Fruit fly (Drosophila melanogaster) whole organism, pupa: ENCODE results near the gene CG16959.

Experiments
- CG12605 ChIP-seq: fragments of 200-800 bp; sonication (Bioruptor generic); IDR thresholded peaks from 2 replicates; pipeline ENCODE4 v1.3.6; 2022; ENCODE audit warnings: missing biosample characterization, missing genetic modification characterization
- CG13204 ChIP-seq: fragments of 200-800 bp; sonication (Bioruptor generic); optimal IDR thresholded peaks from 2 replicates; lab custom pipeline; 2018; ENCODE audit warnings: missing biosample characterization, mild to moderate bottlenecking, missing genetic modification characterization, moderate library complexity
- CG14655 ChIP-seq: fragments of 200-800 bp; sonication (Bioruptor generic); optimal IDR thresholded peaks from 3 replicates; lab custom pipeline; 2017; ENCODE audit warnings: mild to moderate bottlenecking, missing biosample characterization, missing genetic modification reagents, missing genetic modification characterization
- CG15710 ChIP-seq: fragments of 200-800 bp; sonication (Bioruptor generic); optimal IDR thresholded peaks from 2 replicates; lab custom pipeline; 2018; ENCODE audit warnings: missing biosample characterization, mild to moderate bottlenecking, missing genetic modification characterization, moderate library complexity
- CG17806 ChIP-seq: fragments of 200-800 bp; sonication (Bioruptor generic); optimal IDR thresholded peaks from 2 replicates; lab custom pipeline; 2018; ENCODE audit warnings: missing biosample characterization, mild to moderate bottlenecking, missing genetic modification characterization, moderate library complexity
- CG32121 ChIP-seq: fragments of 200-800 bp; sonication (Bioruptor generic); IDR thresholded peaks from 2 replicates; pipeline ENCODE4 v1.3.6; 2022; ENCODE audit warnings: missing biosample characterization, missing genetic modification characterization
- CG34367 ChIP-seq: fragments of 200-800 bp; sonication (Bioruptor generic); optimal IDR thresholded peaks from 2 replicates; lab custom pipeline; 2018; ENCODE audit warnings: missing biosample characterization, mild to moderate bottlenecking, missing genetic modification characterization
- CG4496 ChIP-seq: fragments of 200-800 bp; sonication (Bioruptor generic); IDR thresholded peaks from 3 replicates; pipeline ENCODE4 v1.3.6; 2022; ENCODE audit warnings: missing biosample characterization, missing genetic modification characterization
- CG8159 ChIP-seq: fragments of 200-800 bp; sonication (Bioruptor generic); optimal IDR thresholded peaks from 3 replicates; lab custom pipeline; 2018; ENCODE audit warnings: missing biosample characterization, mild to moderate bottlenecking, missing genetic modification characterization, moderate library complexity
- CG8301 ChIP-seq: fragments of 200-800 bp; sonication (Bioruptor generic); optimal IDR thresholded peaks from 2 replicates; lab custom pipeline; 2018; ENCODE audit warnings: missing biosample characterization, mild to moderate bottlenecking, missing genetic modification characterization
- D1 ChIP-seq: fragments of 200-800 bp; sonication (Bioruptor generic); optimal IDR thresholded peaks from 2 replicates; lab custom pipeline; 2018; ENCODE audit warnings: missing biosample characterization, mild to moderate bottlenecking, missing genetic modification characterization, moderate library complexity
- Ets98B ChIP-seq: fragments of 200-800 bp; sonication (Bioruptor generic); IDR thresholded peaks from 2 replicates; pipeline ENCODE4 v1.3.6; 2022; ENCODE audit warnings: missing biosample characterization, missing genetic modification characterization
- gl ChIP-seq: fragments of 200-800 bp; sonication (Bioruptor generic); optimal IDR thresholded peaks from 2 replicates; lab custom pipeline; 2018; ENCODE audit warnings: missing biosample characterization, mild to moderate bottlenecking, missing genetic modification characterization
- rn ChIP-seq: fragments of 200-800 bp; sonication (Bioruptor generic); IDR thresholded peaks from 2 replicates; pipeline ENCODE4 v1.3.6; 2022; ENCODE audit warnings: missing biosample characterization, missing genetic modification characterization

DNA sequence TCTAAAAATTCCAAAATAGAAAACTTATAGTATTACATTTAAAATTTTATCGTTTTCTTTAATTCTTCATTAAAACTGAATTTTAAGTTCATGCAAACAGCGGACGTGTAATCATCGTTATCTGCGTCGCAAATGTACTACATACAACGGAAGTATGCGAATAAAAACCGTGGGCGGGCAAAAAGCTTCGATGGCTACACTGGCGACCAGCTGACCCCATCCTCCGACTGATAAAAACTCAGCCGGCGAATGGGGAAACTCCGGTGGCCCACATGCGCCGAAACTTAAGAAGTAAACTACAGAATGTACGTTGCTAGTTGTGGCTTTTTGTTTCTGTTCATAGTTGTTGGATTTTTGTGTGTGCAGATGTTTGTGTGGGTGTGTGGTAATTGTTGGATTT is 12.7 kb upstream of the CG16959 start:
- TF ChIP-seq CG14655, result no peak
- no peak for TF ChIP-seq D1 (tag; lab: Kevin White, UChicago)
- no peak for TF ChIP-seq CG32121 (GFP tag; lab: Robert Waterston, UW)
- no peak for TF ChIP-seq CG34367 (tag; lab: Kevin White, UChicago)
- TF ChIP-seq gl (tag; lab: Kevin White, UChicago), result no peak
- no peak for TF ChIP-seq CG15710 (tag; lab: Kevin White, UChicago)
- no peak for TF ChIP-seq CG8159 (tag; lab: Kevin White, UChicago)
- no peak for TF ChIP-seq CG13204
- TF ChIP-seq CG8301 (tag; lab: Kevin White, UChicago), result no peak
- no peak for TF ChIP-seq CG4496 (GFP tag; lab: Robert Waterston, UW)
- TF ChIP-seq CG17806, result no peak
- TF ChIP-seq CG12605 (GFP tag; lab: Robert Waterston, UW), result no peak
- TF ChIP-seq rn, result no peak
- no peak for TF ChIP-seq Ets98B (GFP tag; lab: Robert Waterston, UW)
